Fruit fly (Drosophila melanogaster) whole organism, embryonic: ENCODE results near the gene Pkg21D.
A peak's percentile ranks its signal among the peaks of the same experiment; 100 is the strongest.

Experiments used
- Bgb ChIP-seq: fragments of 200-800 bp; sonication (Bioruptor generic); IDR thresholded peaks from 2 replicates; pipeline ENCODE4 v1.3.6; 2022; ENCODE audit warnings: missing biosample characterization, missing genetic modification characterization; ENCODE audit not compliant: partially characterized antibody
- C15 ChIP-seq: fragments of 200-800 bp; sonication (Bioruptor generic); IDR thresholded peaks from 3 replicates; pipeline ENCODE4 v1.3.6; 2022; ENCODE audit warnings: missing biosample characterization, missing genetic modification characterization
- CG11696 ChIP-seq: fragments of 200-800 bp; sonication (Bioruptor generic); IDR thresholded peaks from 2 replicates; pipeline ENCODE4 v1.3.6; 2022; ENCODE audit warnings: missing biosample characterization, missing genetic modification characterization
- CG12219 ChIP-seq: fragments of 200-800 bp; sonication (Bioruptor generic); optimal IDR thresholded peaks from 3 replicates; lab custom pipeline; 2018; ENCODE audit warnings: missing biosample characterization, mild to moderate bottlenecking, missing genetic modification characterization
- CG13624 ChIP-seq: fragments of 200-800 bp; sonication (Bioruptor generic); optimal IDR thresholded peaks from 2 replicates; lab custom pipeline; 2016; ENCODE audit warnings: missing biosample characterization, missing genetic modification characterization
- CG15073 ChIP-seq: fragments of 200-800 bp; sonication (Bioruptor generic); optimal IDR thresholded peaks from 2 replicates; lab custom pipeline; 2016; ENCODE audit warnings: missing biosample characterization, missing genetic modification characterization
- CG15601 ChIP-seq: fragments of 200-800 bp; sonication (Bioruptor generic); optimal IDR thresholded peaks from 3 replicates; lab custom pipeline; 2019; ENCODE audit warnings: missing biosample characterization, mild to moderate bottlenecking, missing genetic modification characterization, moderate library complexity
- CG18619 ChIP-seq: fragments of 200-800 bp; sonication (Bioruptor generic); optimal IDR thresholded peaks from 3 replicates; lab custom pipeline; 2017; ENCODE audit warnings: missing biosample characterization, mild to moderate bottlenecking, missing genetic modification characterization
- CG2889 ChIP-seq: fragments of 200-800 bp; sonication (Bioruptor generic); IDR thresholded peaks from 3 replicates; pipeline ENCODE4 v1.3.6; 2022; ENCODE audit warnings: missing biosample characterization, missing genetic modification characterization
- CG3065 ChIP-seq: fragments of 200-800 bp; sonication (Bioruptor generic); optimal IDR thresholded peaks from 2 replicates; lab custom pipeline; 2016; ENCODE audit warnings: missing biosample characterization, missing genetic modification characterization
- CG32772 ChIP-seq: fragments of 200-800 bp; sonication (Bioruptor generic); IDR thresholded peaks from 2 replicates; pipeline ENCODE4 v1.3.6; 2022; ENCODE audit warnings: missing biosample characterization, missing genetic modification characterization
- CG4617 ChIP-seq: fragments of 200-800 bp; sonication (Bioruptor generic); optimal IDR thresholded peaks from 3 replicates; lab custom pipeline; 2016; ENCODE audit warnings: missing biosample characterization, missing genetic modification characterization, borderline replicate concordance
- CG4730 ChIP-seq: fragments of 200-800 bp; sonication (Bioruptor generic); IDR thresholded peaks from 2 replicates; pipeline ENCODE4 v1.3.6; 2022; ENCODE audit warnings: missing biosample characterization, missing genetic modification characterization
- CG4820 ChIP-seq: fragments of 200-800 bp; sonication (Bioruptor generic); optimal IDR thresholded peaks from 3 replicates; lab custom pipeline; 2016; ENCODE audit warnings: missing biosample characterization, missing genetic modification characterization
- CG6175 ChIP-seq: fragments of 200-800 bp; sonication (Bioruptor generic); IDR thresholded peaks from 3 replicates; pipeline ENCODE4 v1.3.6; 2022; ENCODE audit warnings: missing biosample characterization, missing genetic modification characterization
- CG6683 ChIP-seq: fragments of 200-800 bp; sonication (Bioruptor generic); optimal IDR thresholded peaks from 2 replicates; lab custom pipeline; 2017; ENCODE audit warnings: missing biosample characterization, mild to moderate bottlenecking, missing genetic modification characterization, missing genetic modification reagents
- CG6689 ChIP-seq: fragments of 200-800 bp; sonication (Bioruptor generic); IDR thresholded peaks from 2 replicates; pipeline ENCODE4 v1.3.6; 2022; ENCODE audit warnings: missing biosample characterization, missing genetic modification characterization
- CG8924 ChIP-seq: fragments of 200-800 bp; optimal IDR thresholded peaks from 3 replicates; lab custom pipeline; 2019; ENCODE audit warnings: missing biosample characterization, mild to moderate bottlenecking, missing genetic modification characterization, moderate library complexity
- CTCF ChIP-seq: fragments of 200-800 bp; sonication (Bioruptor generic); optimal IDR thresholded peaks from 2 replicates; lab custom pipeline; 2017; ENCODE audit warnings: missing biosample characterization, mild to moderate bottlenecking, missing genetic modification characterization, moderate library complexity
- CoRest ChIP-seq: fragments of 200-800 bp; sonication (Bioruptor generic); optimal IDR thresholded peaks from 3 replicates; lab custom pipeline; 2018; ENCODE audit warnings: missing biosample characterization, mild to moderate bottlenecking, missing genetic modification characterization, moderate library complexity
- Doc2 ChIP-seq: fragments of 200-800 bp; sonication (Bioruptor generic); IDR thresholded peaks from 2 replicates; pipeline ENCODE4 v1.3.6; 2022; ENCODE audit warnings: missing biosample characterization, missing genetic modification characterization
- Ets65A ChIP-seq: fragments of 200-800 bp; sonication (Bioruptor generic); peaks from one replicate; lab custom pipeline; 2016; ENCODE audit warnings: missing biosample characterization, missing genetic modification characterization
- HLH4C ChIP-seq: fragments of 200-800 bp; sonication (Bioruptor generic); IDR thresholded peaks from 3 replicates; pipeline ENCODE4 v1.3.6; 2022; ENCODE audit warnings: missing biosample characterization, missing genetic modification characterization; ENCODE audit not compliant: partially characterized antibody
- Hmr ChIP-seq: fragments of 200-800 bp; sonication (Bioruptor generic); optimal IDR thresholded peaks from 3 replicates; lab custom pipeline; 2017; ENCODE audit warnings: mild to moderate bottlenecking, missing biosample characterization, missing genetic modification reagents, missing genetic modification characterization
- NK7.1 ChIP-seq: fragments of 200-800 bp; sonication (Bioruptor generic); optimal IDR thresholded peaks from 3 replicates; lab custom pipeline; 2016; ENCODE audit warnings: missing biosample characterization, missing genetic modification characterization
- caup ChIP-seq: fragments of 200-800 bp; sonication (Bioruptor generic); optimal IDR thresholded peaks from 3 replicates; lab custom pipeline; 2017; ENCODE audit warnings: missing biosample characterization, mild to moderate bottlenecking, missing genetic modification characterization, moderate library complexity; ENCODE audit not compliant: severe bottlenecking
- chinmo ChIP-seq: fragments of 200-800 bp; sonication (Bioruptor generic); IDR thresholded peaks from 4 replicates; pipeline ENCODE4 v1.3.6; 2022; ENCODE audit warnings: missing biosample characterization, missing genetic modification characterization; ENCODE audit not compliant: partially characterized antibody
- croc ChIP-seq: fragments of 200-800 bp; sonication (Bioruptor generic); conservative IDR thresholded peaks from 3 replicates; pipeline ENCODE4 v1.3.6; 2022; ENCODE audit warnings: missing biosample characterization, missing genetic modification characterization
- danr ChIP-seq: fragments of 200-800 bp; sonication (Bioruptor generic); IDR thresholded peaks from 2 replicates; pipeline ENCODE4 v1.3.6; 2022; ENCODE audit warnings: missing biosample characterization, missing genetic modification characterization
- dimm ChIP-seq: fragments of 200-800 bp; sonication (Bioruptor generic); IDR thresholded peaks from 2 replicates; pipeline ENCODE4 v1.3.6; 2022; ENCODE audit warnings: missing biosample characterization, missing genetic modification characterization
- dm ChIP-seq: fragments of 200-800 bp; sonication (Bioruptor generic); optimal IDR thresholded peaks from 3 replicates; lab custom pipeline; 2016; ENCODE audit warnings: missing biosample characterization, missing genetic modification characterization
- dysf ChIP-seq: fragments of 200-800 bp; sonication (Bioruptor generic); IDR thresholded peaks from 3 replicates; pipeline ENCODE4 v1.3.6; 2022; ENCODE audit warnings: missing biosample characterization, missing genetic modification characterization
- fd102C ChIP-seq: fragments of 200-800 bp; sonication (Bioruptor generic); optimal IDR thresholded peaks from 2 replicates; lab custom pipeline; 2018; ENCODE audit warnings: missing biosample characterization, mild to moderate bottlenecking, missing genetic modification characterization, moderate library complexity
- gcm ChIP-seq: fragments of 200-800 bp; sonication (Bioruptor generic); optimal IDR thresholded peaks from 2 replicates; lab custom pipeline; 2019; ENCODE audit warnings: missing biosample characterization, mild to moderate bottlenecking, missing genetic modification characterization, moderate library complexity
- gfzf ChIP-seq: fragments of 200-800 bp; sonication (Bioruptor generic); optimal IDR thresholded peaks from 2 replicates; lab custom pipeline; 2016; ENCODE audit warnings: missing biosample characterization, mild to moderate bottlenecking, missing genetic modification characterization, moderate library complexity
- gsb ChIP-seq: fragments of 200-800 bp; sonication (Bioruptor generic); IDR thresholded peaks from 2 replicates; pipeline ENCODE4 v1.3.6; 2022; ENCODE audit warnings: missing biosample characterization, missing genetic modification characterization
- gt ChIP-seq: fragments of 200-800 bp; sonication (Bioruptor generic); IDR thresholded peaks from 2 replicates; pipeline ENCODE4 v1.3.6; 2022; ENCODE audit warnings: missing biosample characterization, missing genetic modification characterization
- lbe ChIP-seq: fragments of 200-800 bp; sonication (Bioruptor generic); optimal IDR thresholded peaks from 2 replicates; lab custom pipeline; 2016; ENCODE audit warnings: missing biosample characterization, mild to moderate bottlenecking, missing genetic modification characterization
- nau ChIP-seq: fragments of 200-800 bp; sonication (Bioruptor generic); optimal IDR thresholded peaks from 3 replicates; lab custom pipeline; 2017; ENCODE audit warnings: missing biosample characterization, mild to moderate bottlenecking, missing genetic modification characterization, missing genetic modification reagents
- otp ChIP-seq: fragments of 200-800 bp; sonication (Bioruptor generic); IDR thresholded peaks from 3 replicates; pipeline ENCODE4, ENCODE4 v1.3.6; 2022; ENCODE audit warnings: missing biosample characterization, missing genetic modification characterization
- p53 ChIP-seq: fragments of 200-800 bp; sonication (Bioruptor generic); optimal IDR thresholded peaks from 2 replicates; lab custom pipeline; 2016; ENCODE audit warnings: missing biosample characterization, missing genetic modification characterization
- peb ChIP-seq: fragments of 200-800 bp; sonication (Bioruptor generic); IDR thresholded peaks from 2 replicates; pipeline ENCODE4 v1.3.6; 2022; ENCODE audit warnings: missing biosample characterization, missing genetic modification characterization
- psq ChIP-seq: fragments of 200-800 bp; sonication (Bioruptor generic); optimal IDR thresholded peaks from 2 replicates; lab custom pipeline; 2017; ENCODE audit warnings: missing biosample characterization, missing genetic modification characterization
- pzg ChIP-seq: fragments of 200-800 bp; sonication (Bioruptor generic); optimal IDR thresholded peaks from 3 replicates; lab custom pipeline; 2018; ENCODE audit warnings: missing biosample characterization, mild to moderate bottlenecking, missing genetic modification characterization, moderate library complexity
- sc ChIP-seq, 3 experiments: fragments of >200 bp in 2 of 3; fragments of 200-800 bp in 1 of 3; sonication (Bioruptor generic) in 1 of 3; optimal IDR thresholded peaks; 2 replicates in 2 of 3; 3 replicates in 1 of 3; lab custom pipeline; 2017; ENCODE audit warnings: mild to moderate bottlenecking in 1 of 3, missing biosample characterization in 1 of 3, missing genetic modification characterization in 1 of 3, missing genetic modification reagents in 1 of 3
- tin ChIP-seq: fragments of 200-800 bp; sonication (Bioruptor generic); optimal IDR thresholded peaks from 3 replicates; lab custom pipeline; 2016; ENCODE audit warnings: missing biosample characterization, missing genetic modification characterization
- zen ChIP-seq: fragments of 200-800 bp; sonication (Bioruptor generic); optimal IDR thresholded peaks from 3 replicates; lab custom pipeline; 2018; ENCODE audit warnings: missing biosample characterization, mild to moderate bottlenecking, missing genetic modification characterization, moderate library complexity

Pkg21D gene

dm6 chr2L:821242-821985, 30.8 kb upstream of the Pkg21D start, which contains the start of gene CG3662 (continued):
- no peak for TF ChIP-seq C15
- TF ChIP-seq dysf (GFP tag; lab: Robert Waterston, UW): no peak
- peak; percentile 40 for TF ChIP-seq CTCF (GFP tag; lab: Kevin White, UChicago)
- TF ChIP-seq dimm (GFP tag; lab: Robert Waterston, UW): no peak
- no peak for TF ChIP-seq CG6689 (GFP tag; lab: Robert Waterston, UW)
- no peak for TF ChIP-seq CG12219 (GFP tag; lab: Kevin White, UChicago)
- no peak for TF ChIP-seq sc (optimal IDR thresholded peaks at IDR 0.05; lab: Kevin White, UChicago)
- no peak for TF ChIP-seq sc (GFP tag; optimal IDR thresholded peaks at IDR 0.05; lab: Kevin White, UChicago)
- TF ChIP-seq CG15601 (tag; lab: Kevin White, UChicago): peak; percentile 47
- TF ChIP-seq Hmr (GFP tag; lab: Kevin White, UChicago): peak; percentile 47
- no peak for TF ChIP-seq danr (GFP tag; lab: Robert Waterston, UW)
- no peak for TF ChIP-seq lbe (GFP tag; lab: Kevin White, UChicago)
- peak; percentile 18; the same call in 1 of the 2 replicates for TF ChIP-seq Bgb (GFP tag; lab: Robert Waterston, UW)
- 0 out of 3 replicates have a peak, but pooled peaks have one; percentile 20 for TF ChIP-seq HLH4C
- peak; percentile 39 for TF ChIP-seq CoRest (tag; lab: Kevin White, UChicago)
- TF ChIP-seq peb: no peak

dm6 chr2L:819315-820032, 28.9 kb upstream of the Pkg21D start, which contains the start of the genes PGAP2 and Clp:
Gene PGAP2, minus strand, starts transcription at chr2L:819508.
Gene Clp, plus strand, starts transcription at chr2L:819964.
- TF ChIP-seq CG11696 (GFP tag; lab: Robert Waterston, UW) (no peak), CG13624 (peak; percentile 20), nau (GFP tag; lab: Kevin White, UChicago) (no peak), gt (no peak), CG15073 (GFP tag; lab: Kevin White, UChicago) (peak; percentile 33), psq (no peak), CG32772 (GFP tag; lab: Robert Waterston, UW) (peak; percentile 76), chinmo (GFP tag; lab: Robert Waterston, UW) (no peak), CG6683 (no peak), pzg (GFP tag; lab: Kevin White, UChicago) (peak; percentile 34), zen (tag; lab: Kevin White, UChicago) (peak; percentile 62), fd102C (GFP tag; lab: Kevin White, UChicago) (peak; percentile 13), CG18619 (peak; percentile 64), CG3065 (GFP tag; lab: Kevin White, UChicago) (peak; percentile 19), CG6175 (GFP tag; lab: Robert Waterston, UW) (peak; percentile 45; the same call in 1 of the 3 replicates), Doc2 (no peak), dm (GFP tag; lab: Kevin White, UChicago) (peak; percentile 22), otp (0 out of 3 replicates have a peak, but pooled peaks have one; percentile 26), CG4820 (peak; percentile 55), caup (GFP tag; lab: Kevin White, UChicago) (peak; percentile 42), NK7.1 (GFP tag; lab: Kevin White, UChicago) (peak; percentile 6), gsb (GFP tag; lab: Robert Waterston, UW) (no peak), croc (peak; percentile 71), gcm (GFP tag; lab: Kevin White, UChicago) (peak; percentile 36), gfzf (GFP tag; lab: Kevin White, UChicago) (no peak), Ets65A (GFP tag; lab: Kevin White, UChicago) (peak; percentile 95), CG8924 (tag; lab: Kevin White, UChicago) (peak; percentile 77), p53 (GFP tag; lab: Kevin White, UChicago) (no peak), CG4617 (peak; percentile 61), CG4730 (peak; percentile 65), tin (GFP tag; lab: Kevin White, UChicago) (peak; percentile 73), CG2889 (GFP tag; lab: Robert Waterston, UW) (peak; percentile 59; the same call in 2 of the 3 replicates)
